Worm (Caenorhabditis elegans) whole organism, L4/young adult: ENCODE data around the gene atf-7.

Experiments
- dao-5 ChIP-seq: sonication (generic microtip); optimal IDR thresholded peaks from 2 replicates; lab custom pipeline; 2016; ENCODE audit warnings: missing genotype, missing genetic modification characterization, moderate library complexity, missing compliant biosample characterization
- him-1 ChIP-seq: sonication (generic microtip); optimal IDR thresholded peaks from 2 replicates; lab custom pipeline; 2016; ENCODE audit warnings: missing genotype, missing genetic modification reagents, missing genetic modification characterization, missing compliant biosample characterization

DNA sequence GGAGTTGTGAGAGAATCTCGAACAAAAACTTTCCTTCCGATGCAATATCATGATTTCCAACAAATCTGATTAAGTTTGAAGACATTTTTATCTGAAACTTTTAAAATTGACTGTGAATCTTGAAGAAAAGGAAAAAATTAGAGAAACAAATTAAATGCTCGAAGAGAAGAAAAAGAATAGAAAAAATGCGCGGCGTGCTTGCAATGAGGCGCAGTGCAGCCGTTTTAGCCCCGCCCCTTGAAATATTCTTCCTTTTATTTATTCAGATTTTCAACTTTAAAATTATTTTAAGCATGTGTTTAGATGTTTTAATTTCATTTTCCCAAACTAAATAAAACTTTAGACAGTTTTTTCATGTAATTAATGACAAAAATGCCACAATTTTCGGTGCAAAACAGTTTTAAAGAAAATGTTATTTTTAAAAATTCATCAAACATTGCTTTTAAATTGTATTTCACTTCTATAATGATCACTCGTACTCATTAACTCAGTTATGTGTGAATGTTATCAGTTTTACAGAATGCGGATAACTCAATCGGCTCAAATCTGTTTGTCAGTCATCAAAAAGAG lies 43.6 kb upstream of the atf-7 start, which contains the start of the genes mrps-34 and cisd-3.1:
- TF ChIP-seq him-1 (tag; lab: Kevin White, UChicago) = no peak
- TF ChIP-seq dao-5 (tag; lab: Kevin White, UChicago) = no peak
